Fruit fly (Drosophila melanogaster) whole organism, adult: ENCODE results near the gene mst.

Experiments used
- CG14711 ChIP-seq: fragments of 200-800 bp; sonication (Bioruptor generic); optimal IDR thresholded peaks from 2 replicates; lab custom pipeline; 2018; ENCODE audit warnings: missing biosample characterization, mild to moderate bottlenecking, missing genetic modification characterization, moderate library complexity
- CG1620 ChIP-seq: fragments of 200-800 bp; sonication (Bioruptor generic); optimal IDR thresholded peaks from 2 replicates; lab custom pipeline; 2016; ENCODE audit warnings: missing biosample characterization, missing genetic modification characterization
- CG33017 ChIP-seq: fragments of 200-800 bp; sonication (Bioruptor generic); optimal IDR thresholded peaks from 2 replicates; lab custom pipeline; 2018; ENCODE audit warnings: missing biosample characterization, mild to moderate bottlenecking, missing genetic modification characterization, moderate library complexity
- Clk ChIP-seq: fragments of 200-800 bp; sonication (Bioruptor generic); optimal IDR thresholded peaks from 2 replicates; lab custom pipeline; 2017; ENCODE audit warnings: missing biosample characterization, missing genetic modification characterization
- Crg-1 ChIP-seq: fragments of 200-800 bp; sonication (Bioruptor generic); optimal IDR thresholded peaks from 2 replicates; lab custom pipeline; 2016; ENCODE audit warnings: missing biosample characterization, missing genetic modification characterization
- kay ChIP-seq: fragments of 200-800 bp; sonication (Bioruptor generic); peaks from one replicate; lab custom pipeline; 2016; ENCODE audit warnings: missing biosample characterization, missing genetic modification characterization, borderline replicate concordance
- pad ChIP-seq: fragments of 200-800 bp; sonication (Bioruptor generic); optimal IDR thresholded peaks from 3 replicates; lab custom pipeline; 2017; ENCODE audit warnings: missing biosample characterization, missing genetic modification characterization, mild to moderate bottlenecking, moderate library complexity, missing genetic modification reagents
- toe ChIP-seq: fragments of 200-800 bp; sonication (Bioruptor generic); optimal IDR thresholded peaks from 2 replicates; lab custom pipeline; 2016; ENCODE audit warnings: missing biosample characterization, missing genetic modification characterization

DNA sequence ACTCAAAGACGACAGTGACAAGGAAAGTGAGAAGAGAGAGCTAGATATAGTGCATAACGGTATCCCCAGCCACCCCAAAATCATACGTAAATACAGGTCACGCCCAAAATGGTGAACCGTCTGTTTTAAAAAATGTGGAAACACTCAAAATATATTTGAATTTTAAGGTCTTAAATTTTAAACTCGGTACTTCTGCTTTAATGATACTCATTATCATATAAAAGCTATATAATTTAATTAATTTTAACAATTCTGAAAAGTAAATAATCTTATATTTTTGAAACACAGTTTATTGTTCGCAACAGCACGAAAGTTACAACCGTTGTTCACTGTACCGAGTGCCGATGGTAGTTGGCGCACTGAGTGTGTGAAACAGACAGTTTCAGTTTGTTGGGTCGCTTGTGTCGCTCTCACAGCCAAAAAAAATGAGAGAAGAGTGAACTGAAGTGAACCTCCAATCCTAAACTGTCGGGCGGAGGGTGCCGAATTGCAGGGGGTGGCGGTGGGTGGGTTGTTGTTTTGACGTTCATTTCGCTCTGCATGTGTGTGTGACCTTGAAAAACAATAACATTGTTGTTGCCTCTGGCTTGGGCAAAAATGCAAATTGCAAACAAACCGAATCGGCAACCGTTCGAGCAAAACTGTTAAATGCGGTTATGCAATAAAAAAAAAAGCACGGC, 22.3 kb upstream of the mst start:
- TF ChIP-seq Crg-1 (GFP tag; lab: Kevin White, UChicago) (peak; percentile 81), CG1620 (GFP tag; lab: Kevin White, UChicago) (peak; percentile 85), toe (GFP tag; lab: Kevin White, UChicago) (peak; percentile 74), kay (no peak), CG33017 (tag; lab: Kevin White, UChicago) (peak; percentile 95), pad (GFP tag; lab: Kevin White, UChicago) (peak; percentile 93), Clk (GFP tag; lab: Kevin White, UChicago) (peak; percentile 89), CG14711 (peak; percentile 91)
